Fruit fly (Drosophila melanogaster): ENCODE measurements around the gene CG17746.

CG17746 gene

DNA sequence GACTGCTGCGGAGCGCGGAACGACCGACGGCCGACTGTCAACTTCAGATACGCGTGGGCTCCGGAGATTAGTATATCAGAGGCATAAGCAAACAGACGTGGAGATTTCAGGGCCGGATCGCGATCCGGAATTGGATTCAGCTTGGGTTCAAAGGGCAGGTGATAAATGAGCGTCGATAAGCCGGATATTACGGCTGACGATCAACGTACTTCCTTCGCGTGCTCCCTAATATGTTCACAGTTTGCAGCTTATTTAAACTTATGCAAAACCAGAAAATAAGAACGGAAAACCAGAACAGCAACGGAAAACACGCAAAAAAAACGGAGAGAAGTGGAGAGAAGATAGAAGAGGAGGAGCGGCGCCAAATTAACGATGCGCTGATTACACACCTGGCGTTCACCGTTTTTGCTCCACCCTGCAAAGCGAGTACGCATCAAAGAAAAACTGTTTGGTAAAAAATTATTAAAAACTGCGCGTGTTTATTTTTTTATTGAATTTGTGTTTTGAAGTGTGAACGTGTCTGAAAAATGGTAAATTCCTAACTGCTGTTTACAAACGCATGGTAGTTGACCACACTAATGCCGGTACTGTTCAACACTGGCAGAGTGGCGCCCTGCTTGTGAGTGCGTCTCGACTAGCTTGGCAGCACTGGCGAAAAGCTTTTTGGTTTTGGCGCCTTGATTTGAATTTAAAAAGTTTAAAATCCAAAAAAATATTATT is at the start of gene CG17746 (continued):
- TF ChIP-seq Stat92E (GFP tag; optimal IDR thresholded peaks at IDR 0.05), result peak in 1 of 3 experiments; percentile 38
- TF ChIP-seq stwl (tag; optimal IDR thresholded peaks at IDR 0.05), result peak; percentile 100
- peak; percentile 31; the same call in 1 of the 2 replicates for TF ChIP-seq Xrp1 (GFP tag; IDR thresholded peaks at IDR 0.05)
- no peak for TF ChIP-seq crol (GFP tag; IDR thresholded peaks at IDR 0.05)
- no peak for TF ChIP-seq CG15479 (GFP tag; optimal IDR thresholded peaks at IDR 0.05)
- TF ChIP-seq CG17385 (GFP tag; optimal IDR thresholded peaks at IDR 0.05), result no peak
- TF ChIP-seq CG8765 (GFP tag; IDR thresholded peaks at IDR 0.05), result no peak
- no peak for TF ChIP-seq CG32767 (GFP tag; IDR thresholded peaks at IDR 0.05)
- TF ChIP-seq ci (GFP tag; IDR thresholded peaks at IDR 0.05), result peak; percentile 30; the same call in 2 of the 3 replicates
- no peak for TF ChIP-seq Aef1 (GFP tag; IDR thresholded peaks at IDR 0.05)
- TF ChIP-seq ewg (GFP tag; optimal IDR thresholded peaks at IDR 0.05), result no peak
- no peak for TF ChIP-seq tgo (GFP tag; IDR thresholded peaks at IDR 0.05)
- no peak for TF ChIP-seq Mrtf (GFP tag; IDR thresholded peaks at IDR 0.05)
- no peak for TF ChIP-seq ATbp (GFP tag; optimal IDR thresholded peaks at IDR 0.05)
- no peak for TF ChIP-seq vnd (GFP tag; IDR thresholded peaks at IDR 0.05; ENCODE audit: partially characterized antibody)
- no peak for TF ChIP-seq slou (GFP tag; optimal IDR thresholded peaks at IDR 0.05)
- TF ChIP-seq trh (GFP tag; optimal IDR thresholded peaks at IDR 0.05), result no peak
- TF ChIP-seq CG11085 (GFP tag; IDR thresholded peaks at IDR 0.05), result no peak
- TF ChIP-seq Hr39 (optimal IDR thresholded peaks at IDR 0.05), result no peak
- TF ChIP-seq sisA (GFP tag; IDR thresholded peaks at IDR 0.05), result peak; percentile 26; the same call in 1 of the 2 replicates
- peak; percentile 79 for TF ChIP-seq CHES-1-like (GFP tag; optimal IDR thresholded peaks at IDR 0.05)
- no peak for TF ChIP-seq CG2199 (GFP tag; IDR thresholded peaks at IDR 0.05)
- TF ChIP-seq tio (GFP tag; optimal IDR thresholded peaks at IDR 0.05), result no peak
- no peak for TF ChIP-seq Lim3 (GFP tag; IDR thresholded peaks at IDR 0.05)
- TF ChIP-seq kay (GFP tag; optimal IDR thresholded peaks at IDR 0.05), result peak; percentile 43
- no peak for TF ChIP-seq CG4360 (GFP tag; IDR thresholded peaks at IDR 0.05)
- TF ChIP-seq sqz (GFP tag; optimal IDR thresholded peaks at IDR 0.05), result peak; percentile 81
- no peak for TF ChIP-seq Adf1 (GFP tag; IDR thresholded peaks at IDR 0.05)
- TF ChIP-seq ssp (GFP tag; IDR thresholded peaks at IDR 0.05), result no peak
- peak; percentile 59 for TF ChIP-seq maf-S (GFP tag; optimal IDR thresholded peaks at IDR 0.05)
- TF ChIP-seq CG34224 (GFP tag; IDR thresholded peaks at IDR 0.05; ENCODE audit: partially characterized antibody), result peak; percentile 59; the same call in 2 of the 3 replicates
- TF ChIP-seq CG7556 (GFP tag; optimal IDR thresholded peaks at IDR 0.05), result no peak
- TF ChIP-seq CG15073 (GFP tag; optimal IDR thresholded peaks at IDR 0.05), result no peak
- TF ChIP-seq croc (GFP tag; conservative IDR thresholded peaks at IDR 0.05), result no peak
- TF ChIP-seq CG8944 (GFP tag; optimal IDR thresholded peaks at IDR 0.05), result peak; percentile 50
- TF ChIP-seq CG10366 (GFP tag; IDR thresholded peaks at IDR 0.05), result no peak
- TF ChIP-seq salm (tag; optimal IDR thresholded peaks at IDR 0.05), result no peak
- peak; percentile 12 for TF ChIP-seq nerfin-1 (tag; optimal IDR thresholded peaks at IDR 0.05)
- no peak for TF ChIP-seq mld (GFP tag; IDR thresholded peaks at IDR 0.05; ENCODE audit: partially characterized antibody)
- no peak for TF ChIP-seq en (GFP tag; optimal IDR thresholded peaks at IDR 0.05)
- TF ChIP-seq CG12942 (GFP tag; optimal IDR thresholded peaks at IDR 0.05), result no peak
- TF ChIP-seq CG10431 (GFP tag; optimal IDR thresholded peaks at IDR 0.05), result no peak
- no peak for TF ChIP-seq sc (optimal IDR thresholded peaks at IDR 0.05)
- no peak for TF ChIP-seq sc (GFP tag; optimal IDR thresholded peaks at IDR 0.05)
- no peak for TF ChIP-seq C15 (GFP tag; IDR thresholded peaks at IDR 0.05)
- no peak for TF ChIP-seq CG6683 (GFP tag; optimal IDR thresholded peaks at IDR 0.05)
- no peak for TF ChIP-seq CG31224 (GFP tag; IDR thresholded peaks at IDR 0.05)
- TF ChIP-seq Abd-B (GFP tag; optimal IDR thresholded peaks at IDR 0.05), result no peak
- peak; percentile 72 for TF ChIP-seq ftz-f1 (GFP tag; optimal IDR thresholded peaks at IDR 0.05)
- TF ChIP-seq CG4820 (GFP tag; optimal IDR thresholded peaks at IDR 0.05), result peak; percentile 15
- TF ChIP-seq CG17829 (tag; optimal IDR thresholded peaks at IDR 0.05), result peak; percentile 54

Measured in whole organism, embryonic.